Worm (Caenorhabditis elegans) whole organism, mixed stage, embryonic: ENCODE measurements around the gene M163.7.

Source experiments
- M03D4.4 ChIP-seq: sonication (generic microtip); optimal IDR thresholded peaks from 2 replicates; lab custom pipeline; 2017; ENCODE audit warnings: mild to moderate bottlenecking, missing genetic modification characterization, missing compliant biosample characterization
- blmp-1 ChIP-seq: fragments of 150-350 bp; optimal IDR thresholded peaks from 2 replicates; lab custom pipeline; 2014; ENCODE audit warnings: missing biosample characterization, missing genetic modification characterization
- ces-1 ChIP-seq: fragments of 150-350 bp; optimal IDR thresholded peaks from 2 replicates; lab custom pipeline; 2014; ENCODE audit warnings: missing biosample characterization, missing genetic modification reagents, missing genetic modification characterization
- cnd-1 ChIP-seq: fragments of 200-800 bp; sonication (Bioruptor generic); optimal IDR thresholded peaks from 2 replicates; lab custom pipeline; 2018; ENCODE audit warnings: mild to moderate bottlenecking, missing genetic modification characterization, missing compliant biosample characterization
- elt-3 ChIP-seq: fragments of 150-350 bp; optimal IDR thresholded peaks from 2 replicates; lab custom pipeline; 2014; ENCODE audit warnings: missing biosample characterization, missing genetic modification characterization
- ham-2 ChIP-seq: fragments of 200-800 bp; sonication (Bioruptor generic); optimal IDR thresholded peaks from 2 replicates; lab custom pipeline; 2018; ENCODE audit warnings: mild to moderate bottlenecking, missing genetic modification characterization, missing compliant biosample characterization
- lsy-2 ChIP-seq: fragments of 150-350 bp; optimal IDR thresholded peaks from 2 replicates; lab custom pipeline; 2014; ENCODE audit warnings: missing biosample characterization, missing genetic modification characterization
- nhr-12 ChIP-seq: fragments of 150-350 bp; optimal IDR thresholded peaks from 2 replicates; lab custom pipeline; 2014; ENCODE audit warnings: missing biosample characterization, missing genetic modification characterization
- nhr-237 ChIP-seq: fragments of 150-350 bp; optimal IDR thresholded peaks from 2 replicates; lab custom pipeline; 2014; ENCODE audit warnings: missing biosample characterization, missing genetic modification characterization
- pha-4 ChIP-seq: fragments of 150-350 bp; optimal IDR thresholded peaks from 2 replicates; lab custom pipeline; 2018; ENCODE audit warnings: missing biosample characterization, missing genetic modification reagents, missing genetic modification characterization
- sem-2 ChIP-seq: fragments of 200-800 bp; sonication (Bioruptor generic); optimal IDR thresholded peaks from 2 replicates; lab custom pipeline; 2018; ENCODE audit warnings: mild to moderate bottlenecking, missing genetic modification characterization, missing compliant biosample characterization
- unc-120 ChIP-seq: sonication (generic microtip); optimal IDR thresholded peaks from 2 replicates; lab custom pipeline; 2017; ENCODE audit warnings: missing genetic modification characterization, missing compliant biosample characterization; ENCODE audit not compliant: poor library complexity, severe bottlenecking
- unc-62 ChIP-seq: fragments of 150-350 bp; optimal IDR thresholded peaks from 2 replicates; lab custom pipeline; 2014; ENCODE audit warnings: missing biosample characterization, missing genetic modification reagents, missing genetic modification characterization

ce11 chrX:14478743-14479428, 14.3 kb downstream of the M163.7 start, which contains the start of gene M163.11:
- TF ChIP-seq nhr-12 (tag; lab: Kevin White, UChicago), result no peak
- TF ChIP-seq lsy-2, result no peak
- TF ChIP-seq sem-2, result no peak
- no peak for TF ChIP-seq ces-1 (GFP tag; lab: Kevin White, UChicago)
- TF ChIP-seq pha-4 (tag; lab: Kevin White, UChicago), result no peak
- TF ChIP-seq nhr-237 (tag; lab: Kevin White, UChicago), result no peak
- TF ChIP-seq unc-62, result no peak
- TF ChIP-seq ham-2 (GFP tag; lab: Kevin White, UChicago), result no peak
- TF ChIP-seq blmp-1, result no peak
- no peak for TF ChIP-seq cnd-1
- peak; percentile 55 for TF ChIP-seq unc-120
- no peak for TF ChIP-seq elt-3 (tag; lab: Kevin White, UChicago)
- TF ChIP-seq M03D4.4 (tag; lab: Kevin White, UChicago), result no peak
